Worm (Caenorhabditis elegans) whole organism, late embryonic: ENCODE data around the gene dhrr-1.
A peak's percentile ranks its signal among the peaks of the same experiment; 100 is the strongest.

ENCODE experiments used
- C08G9.2 ChIP-seq: sonication (generic microtip); optimal IDR thresholded peaks from 2 replicates; lab custom pipeline; 2016; ENCODE audit warnings: mild to moderate bottlenecking, missing genetic modification characterization, moderate library complexity, missing compliant biosample characterization
- F13H6.1 ChIP-seq: sonication (generic microtip); optimal IDR thresholded peaks from 2 replicates; lab custom pipeline; 2016; ENCODE audit warnings: missing genetic modification characterization, missing compliant biosample characterization
- K09A11.1 ChIP-seq: sonication (generic microtip); optimal IDR thresholded peaks from 2 replicates; lab custom pipeline; 2017; ENCODE audit warnings: antibody characterized with exemption, mild to moderate bottlenecking, missing genetic modification characterization, missing compliant biosample characterization; ENCODE audit not compliant: insufficient read depth
- ahr-1 ChIP-seq: sonication (generic microtip); optimal IDR thresholded peaks from 2 replicates; lab custom pipeline; 2016; ENCODE audit warnings: missing genetic modification characterization, missing compliant biosample characterization
- ama-1 ChIP-seq: fragments of 150-350 bp; optimal IDR thresholded peaks from 2 replicates; lab custom pipeline; 2014
- ceh-14 ChIP-seq: sonication (generic microtip); optimal IDR thresholded peaks from 2 replicates; lab custom pipeline; 2016; ENCODE audit warnings: missing genotype, missing genetic modification characterization, missing compliant biosample characterization
- ceh-18 ChIP-seq: sonication (generic microtip); optimal IDR thresholded peaks from 2 replicates; lab custom pipeline; 2016; ENCODE audit warnings: missing genetic modification characterization, missing compliant biosample characterization
- ceh-22 ChIP-seq: sonication (generic microtip); optimal IDR thresholded peaks from 2 replicates; lab custom pipeline; 2017; ENCODE audit warnings: missing biosample characterization, missing genetic modification characterization
- ceh-31 ChIP-seq: sonication (generic microtip); optimal IDR thresholded peaks from 2 replicates; lab custom pipeline; 2016; ENCODE audit warnings: missing genetic modification characterization, missing compliant biosample characterization
- ceh-34 ChIP-seq: sonication (generic microtip); optimal IDR thresholded peaks from 2 replicates; lab custom pipeline; 2016; ENCODE audit warnings: mild to moderate bottlenecking, missing genetic modification characterization, missing compliant biosample characterization
- ceh-9 ChIP-seq: sonication (generic microtip); optimal IDR thresholded peaks from 2 replicates; lab custom pipeline; 2016; ENCODE audit warnings: mild to moderate bottlenecking, missing genetic modification characterization, inconsistent platforms, missing compliant biosample characterization
- dmd-4 ChIP-seq: sonication (generic microtip); optimal IDR thresholded peaks from 2 replicates; lab custom pipeline; 2016; ENCODE audit warnings: borderline replicate concordance, missing genetic modification characterization, missing compliant biosample characterization
- elt-2 ChIP-seq: sonication (generic microtip); optimal IDR thresholded peaks from 2 replicates; lab custom pipeline; 2016; ENCODE audit warnings: missing genetic modification reagents, missing genetic modification characterization, missing compliant biosample characterization
- elt-4 ChIP-seq: sonication (generic microtip); optimal IDR thresholded peaks from 2 replicates; lab custom pipeline; 2016; ENCODE audit warnings: missing genetic modification characterization, missing compliant biosample characterization
- eyg-1 ChIP-seq: sonication (generic microtip); optimal IDR thresholded peaks from 2 replicates; lab custom pipeline; 2016; ENCODE audit warnings: missing genotype, missing genetic modification characterization, missing compliant biosample characterization
- fkh-6 ChIP-seq: sonication (generic microtip); optimal IDR thresholded peaks from 2 replicates; lab custom pipeline; 2016; ENCODE audit warnings: missing genetic modification characterization, missing compliant biosample characterization
- gmeb-2 ChIP-seq: sonication (generic microtip); optimal IDR thresholded peaks from 2 replicates; lab custom pipeline; 2016; ENCODE audit warnings: missing genetic modification characterization, inconsistent platforms, missing compliant biosample characterization
- hlh-15 ChIP-seq: sonication (generic microtip); optimal IDR thresholded peaks from 2 replicates; lab custom pipeline; 2016; ENCODE audit warnings: missing genetic modification characterization, missing compliant biosample characterization
- hlh-6 ChIP-seq: sonication (generic microtip); optimal IDR thresholded peaks from 2 replicates; lab custom pipeline; 2016; ENCODE audit warnings: missing genotype, missing genetic modification characterization, missing compliant biosample characterization
- lim-6 ChIP-seq: sonication (generic microtip); optimal IDR thresholded peaks from 2 replicates; lab custom pipeline; 2016; ENCODE audit warnings: missing genetic modification characterization, missing compliant biosample characterization
- mec-3 ChIP-seq: sonication (generic microtip); optimal IDR thresholded peaks from 2 replicates; lab custom pipeline; 2016; ENCODE audit warnings: borderline replicate concordance, missing genetic modification characterization, missing compliant biosample characterization
- nfya-1 ChIP-seq: sonication (generic microtip); optimal IDR thresholded peaks from 2 replicates; lab custom pipeline; 2017; ENCODE audit warnings: missing genetic modification characterization, mild to moderate bottlenecking, missing compliant biosample characterization, antibody characterized with exemption, moderate library complexity
- nhr-232 ChIP-seq: sonication (generic microtip); optimal IDR thresholded peaks from 2 replicates; lab custom pipeline; 2016; ENCODE audit warnings: missing genetic modification characterization, missing compliant biosample characterization
- npax-4 ChIP-seq: sonication (generic microtip); optimal IDR thresholded peaks from 2 replicates; lab custom pipeline; 2016; ENCODE audit warnings: missing genetic modification characterization, missing compliant biosample characterization
- pag-3 ChIP-seq: sonication (generic microtip); optimal IDR thresholded peaks from 2 replicates; lab custom pipeline; 2016; ENCODE audit warnings: missing compliant biosample characterization, missing genetic modification characterization, borderline replicate concordance
- pha-4 ChIP-seq: fragments of 150-350 bp; optimal IDR thresholded peaks from 2 replicates; lab custom pipeline; 2018; ENCODE audit warnings: missing biosample characterization, missing genetic modification reagents, missing genetic modification characterization
- pqm-1 ChIP-seq: sonication (generic microtip); optimal IDR thresholded peaks from 2 replicates; lab custom pipeline; 2016; ENCODE audit warnings: missing genetic modification characterization, missing compliant biosample characterization
- rnt-1 ChIP-seq: sonication (generic microtip); optimal IDR thresholded peaks from 2 replicates; lab custom pipeline; 2016; ENCODE audit warnings: missing genetic modification characterization, missing compliant biosample characterization
- sdc-2 ChIP-seq: sonication (generic microtip); optimal IDR thresholded peaks from 2 replicates; lab custom pipeline; 2016; ENCODE audit warnings: missing genotype, missing genetic modification characterization, missing compliant biosample characterization
- sox-4 ChIP-seq: sonication (generic microtip); optimal IDR thresholded peaks from 2 replicates; lab custom pipeline; 2017; ENCODE audit warnings: mild to moderate bottlenecking, missing genetic modification characterization, inconsistent platforms, missing compliant biosample characterization
- unc-55 ChIP-seq: sonication (generic microtip); optimal IDR thresholded peaks from 2 replicates; lab custom pipeline; 2017; ENCODE audit warnings: missing biosample characterization, missing genetic modification reagents, missing genetic modification characterization
- zip-5 ChIP-seq: sonication (generic microtip); optimal IDR thresholded peaks from 2 replicates; lab custom pipeline; 2016; ENCODE audit warnings: missing genetic modification characterization, missing compliant biosample characterization

The dhrr-1 gene

DNA sequence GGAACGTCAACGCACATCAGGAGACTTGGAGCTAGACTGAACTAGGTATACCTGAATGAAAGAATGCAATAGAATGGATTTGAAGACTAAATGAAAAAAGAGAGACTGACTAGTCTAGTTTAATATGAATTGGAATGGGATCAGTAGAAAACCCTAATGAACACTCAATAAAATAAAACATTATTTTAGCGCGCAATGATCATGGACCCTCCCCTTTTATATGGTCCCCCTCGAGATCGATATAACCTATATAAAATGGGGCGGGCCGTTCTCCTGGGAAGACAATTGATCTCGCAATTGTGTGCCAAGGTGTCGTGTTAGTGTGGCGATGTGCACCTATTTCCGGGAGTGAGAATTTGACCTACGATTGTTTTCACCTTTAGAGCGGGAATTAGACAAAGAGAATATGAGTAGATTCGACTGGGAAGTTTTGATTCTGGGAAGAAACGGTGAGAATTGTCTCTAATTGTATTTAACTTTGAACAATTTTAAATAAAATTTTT, 26.5 kb upstream of the dhrr-1 start, which contains the start of gene cdc-25.3:
cdc-25.3 (minus strand) TSS at position 51 of the 503 bp plus-strand sequence.
- TF ChIP-seq ceh-9 (no peak), pqm-1 (tag; lab: Kevin White, UChicago) (no peak), mec-3 (tag; lab: Kevin White, UChicago) (no peak), unc-55 (GFP tag; lab: Kevin White, UChicago) (no peak), C08G9.2 (tag; lab: Kevin White, UChicago) (no peak), elt-4 (tag; lab: Kevin White, UChicago) (no peak), dmd-4 (no peak), npax-4 (tag; lab: Kevin White, UChicago) (no peak), ceh-14 (tag; lab: Kevin White, UChicago) (no peak), zip-5 (tag; lab: Kevin White, UChicago) (no peak)

DNA sequence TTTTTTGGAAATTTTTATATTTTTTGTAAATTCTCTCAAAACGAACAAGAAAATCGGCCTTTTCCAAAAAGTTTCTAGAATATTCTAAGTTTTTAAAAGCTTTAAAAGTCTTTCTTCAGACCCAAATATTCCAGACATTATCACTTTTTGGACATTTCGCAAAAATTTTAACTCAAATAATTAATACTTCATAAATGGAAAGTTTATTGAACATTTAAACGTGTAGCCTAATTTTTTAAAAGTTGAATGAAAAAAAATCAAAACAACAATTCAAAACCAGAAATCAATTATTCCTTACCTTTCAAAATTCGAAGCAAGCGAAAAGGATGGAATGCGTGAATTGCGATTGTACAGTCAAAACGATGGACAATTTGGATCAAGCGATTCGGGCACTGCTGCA, 24.7 kb upstream of the dhrr-1 start, which contains the start of gene ZK637.15:
ZK637.15 (plus strand) TSS at position 301 of the 400 bp plus-strand sequence.
- TF ChIP-seq hlh-15 (tag; lab: Kevin White, UChicago) (no peak), gmeb-2 (tag; lab: Kevin White, UChicago) (no peak), ceh-34 (tag; lab: Kevin White, UChicago) (no peak), ahr-1 (no peak), ceh-31 (tag; lab: Kevin White, UChicago) (no peak), dmd-4 (no peak), lim-6 (no peak), nhr-232 (no peak), rnt-1 (tag; lab: Kevin White, UChicago) (no peak), ceh-22 (tag; lab: Kevin White, UChicago) (no peak)

DNA sequence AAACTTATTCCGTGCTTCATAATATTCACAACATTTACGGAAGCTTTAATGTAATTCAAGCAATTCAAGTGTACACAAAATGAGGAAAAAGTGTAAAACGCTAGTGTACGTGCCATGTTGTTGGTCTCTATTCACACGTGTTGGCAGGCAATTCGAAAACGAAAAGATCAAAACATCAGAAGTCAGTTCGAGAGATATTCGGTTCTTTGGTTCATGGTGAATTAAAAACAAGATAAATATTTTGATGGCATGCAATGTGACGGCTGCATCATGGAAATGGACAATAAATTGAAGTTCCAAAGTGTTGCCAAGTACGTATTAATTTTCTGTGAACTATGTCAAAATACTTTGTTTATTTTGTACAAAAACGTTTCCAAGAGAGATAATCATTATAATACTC, 22.4 kb upstream of the dhrr-1 start:
- TF ChIP-seq dmd-4 (no peak), sox-4 (tag; lab: Kevin White, UChicago) (no peak), nfya-1 (tag; lab: Kevin White, UChicago) (peak; percentile 34), ama-1 (lab: Kevin White, UChicago) (peak; percentile 22), pha-4 (no peak), elt-2 (tag; lab: Kevin White, UChicago) (no peak), F13H6.1 (tag; lab: Kevin White, UChicago) (no peak), hlh-6 (tag; lab: Kevin White, UChicago) (no peak), ceh-18 (tag; lab: Kevin White, UChicago) (peak; percentile 7)

DNA sequence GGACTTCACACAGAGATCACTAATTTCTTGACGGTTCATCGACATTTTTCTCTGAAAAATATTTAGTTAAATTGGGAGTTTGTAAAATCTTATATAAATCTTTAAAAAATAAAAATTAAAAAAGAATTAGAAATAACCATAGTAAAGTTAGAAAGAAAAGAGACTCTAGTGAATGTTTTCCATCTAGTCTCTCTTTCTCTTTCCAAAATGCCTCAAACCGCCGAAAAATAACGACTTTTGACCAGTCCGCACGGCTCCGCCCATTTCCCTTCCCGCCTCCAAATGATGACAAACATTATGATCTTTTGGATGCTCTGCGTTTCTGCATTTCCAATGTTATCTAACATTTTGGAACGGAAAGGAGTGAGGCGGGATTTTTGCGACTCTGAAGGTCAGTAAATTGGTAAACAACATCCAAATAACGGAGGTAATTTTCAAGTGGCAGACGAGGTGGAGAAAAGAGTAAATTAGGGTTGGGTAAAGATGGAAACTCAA, 21.2 kb upstream of the dhrr-1 start, which contains the start of gene glb-1:
glb-1 (minus strand) TSS at position 51 of the 495 bp plus-strand sequence.
- TF ChIP-seq unc-55 (GFP tag; lab: Kevin White, UChicago), result peak; percentile 61
- no peak for TF ChIP-seq pag-3 (tag; lab: Kevin White, UChicago)

DNA sequence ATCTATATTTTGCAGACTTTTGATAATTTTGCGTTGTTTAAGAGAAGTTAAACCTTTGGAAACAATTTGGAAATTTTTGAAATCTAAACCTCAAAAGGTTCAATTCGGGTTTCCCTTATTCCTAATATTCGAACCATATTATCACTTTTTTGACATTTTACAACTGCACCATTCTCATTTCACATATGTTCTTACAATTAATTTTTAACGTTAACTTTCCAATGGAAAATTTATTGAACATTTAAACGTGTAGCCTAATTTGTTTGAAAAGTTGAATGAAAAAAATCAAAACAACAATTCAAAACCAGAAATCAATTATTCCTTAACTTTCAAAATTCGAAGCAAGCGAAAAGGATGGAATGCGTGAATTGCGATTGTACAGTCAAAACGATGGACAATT, 20.5 kb upstream of the dhrr-1 start, which contains the start of gene ZK637.12:
ZK637.12 (plus strand) TSS at position 301 of the 400 bp plus-strand sequence.
- TF ChIP-seq ahr-1 (no peak), ceh-9 (no peak), eyg-1 (tag; lab: Kevin White, UChicago) (no peak), zip-5 (tag; lab: Kevin White, UChicago) (no peak), ceh-22 (tag; lab: Kevin White, UChicago) (no peak), gmeb-2 (tag; lab: Kevin White, UChicago) (no peak), K09A11.1 (tag; lab: Kevin White, UChicago) (no peak), sdc-2 (tag; lab: Kevin White, UChicago) (no peak), pag-3 (tag; lab: Kevin White, UChicago) (no peak), fkh-6 (tag; lab: Kevin White, UChicago) (no peak)
